Worm (Caenorhabditis elegans): ENCODE results near the gene Y54G9A.7.

- TF ChIP-seq ZK546.5 (tag; optimal IDR thresholded peaks at IDR 0.05) (no peak), mdl-1 (tag; optimal IDR thresholded peaks at IDR 0.05) (no peak), R02D3.7 (tag; optimal IDR thresholded peaks at IDR 0.05) (no peak), ama-1 (optimal IDR thresholded peaks at IDR 0.05) (peak; percentile 1), unc-62 (GFP tag; optimal IDR thresholded peaks at IDR 0.05) (no peak), lsy-2 (tag; optimal IDR thresholded peaks at IDR 0.05) (no peak)
Observed at ce11 chrII:13737751-13738525, 12.3 kb upstream of the Y54G9A.7 start.

Measured in whole organism, L2 larva.